Fruit fly (Drosophila melanogaster) whole organism, adult: ENCODE results near the gene pira.

Experiments used
- CG14711 ChIP-seq: fragments of 200-800 bp; sonication (Bioruptor generic); optimal IDR thresholded peaks from 2 replicates; lab custom pipeline; 2018; ENCODE audit warnings: missing biosample characterization, mild to moderate bottlenecking, missing genetic modification characterization, moderate library complexity
- CG33017 ChIP-seq: fragments of 200-800 bp; sonication (Bioruptor generic); optimal IDR thresholded peaks from 2 replicates; lab custom pipeline; 2018; ENCODE audit warnings: missing biosample characterization, mild to moderate bottlenecking, missing genetic modification characterization, moderate library complexity
- CG7045 ChIP-seq: fragments of 200-800 bp; sonication (Bioruptor generic); optimal IDR thresholded peaks from 2 replicates; lab custom pipeline; 2017; ENCODE audit warnings: missing biosample characterization, mild to moderate bottlenecking, missing genetic modification characterization
- Clk ChIP-seq: fragments of 200-800 bp; sonication (Bioruptor generic); optimal IDR thresholded peaks from 2 replicates; lab custom pipeline; 2017; ENCODE audit warnings: missing biosample characterization, missing genetic modification characterization
- Hr96 ChIP-seq: fragments of 200-800 bp; sonication (Bioruptor generic); optimal IDR thresholded peaks from 2 replicates; lab custom pipeline; 2016; ENCODE audit warnings: missing biosample characterization, missing genetic modification characterization
- bab1 ChIP-seq: fragments of 200-800 bp; sonication (Bioruptor generic); optimal IDR thresholded peaks from 3 replicates; lab custom pipeline; 2019; ENCODE audit warnings: missing biosample characterization, mild to moderate bottlenecking, missing genetic modification characterization, moderate library complexity
- ovo ChIP-seq: fragments of 200-800 bp; sonication (Bioruptor generic); optimal IDR thresholded peaks from 2 replicates; lab custom pipeline; 2016; ENCODE audit warnings: missing biosample characterization, missing genetic modification characterization
- pad ChIP-seq: fragments of 200-800 bp; sonication (Bioruptor generic); optimal IDR thresholded peaks from 3 replicates; lab custom pipeline; 2017; ENCODE audit warnings: missing biosample characterization, missing genetic modification characterization, mild to moderate bottlenecking, moderate library complexity, missing genetic modification reagents
- tj ChIP-seq: fragments of 200-800 bp; sonication (Bioruptor generic); optimal IDR thresholded peaks from 3 replicates; lab custom pipeline; 2017; ENCODE audit warnings: missing biosample characterization, mild to moderate bottlenecking, missing genetic modification characterization, moderate library complexity
- toe ChIP-seq: fragments of 200-800 bp; sonication (Bioruptor generic); optimal IDR thresholded peaks from 2 replicates; lab custom pipeline; 2016; ENCODE audit warnings: missing biosample characterization, missing genetic modification characterization

DNA sequence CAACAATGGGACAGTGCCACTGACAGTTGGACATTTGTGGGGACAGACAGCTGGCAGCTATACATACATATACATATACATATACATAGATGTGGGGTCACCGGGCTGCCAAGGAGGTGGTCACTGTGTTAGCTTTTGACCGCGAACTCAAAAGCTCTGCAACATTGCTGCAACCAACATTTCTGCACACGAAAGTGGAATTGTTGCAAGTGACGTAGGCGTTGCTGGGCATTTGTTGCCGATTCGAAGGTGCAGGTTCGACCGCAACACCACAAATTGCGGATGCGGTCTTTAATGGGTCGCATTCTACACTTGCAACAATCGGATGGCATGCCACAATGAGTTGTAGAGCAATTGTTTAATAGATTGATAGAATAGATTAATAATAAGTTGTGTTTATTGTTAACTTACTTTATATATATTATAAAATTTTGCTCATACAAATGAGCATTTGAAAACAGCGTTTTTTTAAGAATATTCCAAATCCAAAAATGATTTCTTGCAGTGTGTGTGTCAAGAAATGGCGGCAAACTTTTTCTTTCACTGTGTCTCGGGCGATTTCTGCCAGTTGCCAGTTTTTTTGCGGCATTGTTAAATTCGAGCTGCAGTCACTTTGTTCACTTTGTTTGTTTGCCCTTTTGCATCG lies 14.5 kb upstream of the pira start:
- TF ChIP-seq bab1 (GFP tag; lab: Kevin White, UChicago) (no peak), Clk (no peak), ovo (GFP tag; lab: Kevin White, UChicago) (peak; percentile 2), CG14711 (tag; lab: Kevin White, UChicago) (no peak), Hr96 (no peak), toe (GFP tag; lab: Kevin White, UChicago) (no peak), CG33017 (tag; lab: Kevin White, UChicago) (peak; percentile 31), CG7045 (GFP tag; lab: Kevin White, UChicago) (peak; percentile 54), tj (GFP tag; lab: Kevin White, UChicago) (no peak), pad (GFP tag; lab: Kevin White, UChicago) (no peak)
